Worm (Caenorhabditis elegans) whole organism, L2 larva: ENCODE data around the gene raga-1.

Experiments used
- fos-1 ChIP-seq: fragments of 150-350 bp; optimal IDR thresholded peaks from 2 replicates; lab custom pipeline; 2014; ENCODE audit warnings: missing biosample characterization, missing genetic modification characterization
- nhr-129 ChIP-seq: fragments of 150-350 bp; optimal IDR thresholded peaks from 2 replicates; lab custom pipeline; 2014; ENCODE audit warnings: missing biosample characterization, missing genetic modification characterization

raga-1 gene

ce11 chrII:11349892-11350291, 48.7 kb downstream of the raga-1 start, which contains the start of gene dph-5:
Gene dph-5, plus strand, starts transcription at chrII:11350192.
- TF ChIP-seq fos-1 (tag; lab: Kevin White, UChicago), result no peak

DNA sequence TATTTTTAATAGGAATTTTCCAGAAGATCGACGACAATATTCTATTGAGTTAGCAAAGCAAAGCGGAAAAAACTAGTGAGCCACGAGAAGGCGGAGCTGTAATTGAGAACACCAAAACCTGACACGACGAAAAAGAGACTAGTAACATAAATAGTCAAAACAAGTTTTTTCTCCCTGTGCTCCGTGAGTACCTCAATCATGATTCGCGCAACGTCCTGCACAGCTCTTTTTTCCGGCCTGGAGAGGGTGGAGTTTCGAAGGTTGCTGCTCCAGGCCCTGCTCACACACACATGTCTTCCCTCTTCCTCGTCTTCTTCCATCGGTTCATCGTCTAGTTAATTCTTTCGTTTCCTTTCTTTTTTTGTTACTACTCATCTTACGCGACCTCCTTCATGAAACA, 50.4 kb downstream of the raga-1 start, which contains the start of gene clh-2:
clh-2 (plus strand) TSS at position 301 of the 400 bp plus-strand sequence.
- no peak for TF ChIP-seq nhr-129 (tag; lab: Kevin White, UChicago)
